Fruit fly (Drosophila melanogaster) whole organism, embryonic: ENCODE measurements around the gene CG46463.

Experiments
- Abd-B ChIP-seq: fragments of 200-800 bp; sonication (Bioruptor generic); optimal IDR thresholded peaks from 2 replicates; lab custom pipeline; 2018; ENCODE audit warnings: missing biosample characterization, mild to moderate bottlenecking, missing genetic modification characterization, moderate library complexity
- B-H1 ChIP-seq: fragments of 200-800 bp; sonication (Bioruptor generic); IDR thresholded peaks from 3 replicates; pipeline ENCODE4 v1.3.6; 2022; ENCODE audit warnings: missing biosample characterization, missing genetic modification characterization
- Bgb ChIP-seq: fragments of 200-800 bp; sonication (Bioruptor generic); IDR thresholded peaks from 2 replicates; pipeline ENCODE4 v1.3.6; 2022; ENCODE audit warnings: missing biosample characterization, missing genetic modification characterization; ENCODE audit not compliant: partially characterized antibody
- CG12769 ChIP-seq: fragments of 200-800 bp; sonication (Bioruptor generic); optimal IDR thresholded peaks from 2 replicates; lab custom pipeline; 2019; ENCODE audit warnings: missing biosample characterization, mild to moderate bottlenecking, missing genetic modification characterization, moderate library complexity
- CG14667 ChIP-seq: fragments of 200-800 bp; sonication (Bioruptor generic); IDR thresholded peaks from 2 replicates; pipeline ENCODE4 v1.3.6; 2022; ENCODE audit warnings: missing biosample characterization, missing genetic modification characterization
- CG15269 ChIP-seq: fragments of 200-800 bp; sonication (Bioruptor generic); optimal IDR thresholded peaks from 2 replicates; lab custom pipeline; 2018; ENCODE audit warnings: missing biosample characterization, mild to moderate bottlenecking, missing genetic modification characterization, moderate library complexity
- CG15514 ChIP-seq: fragments of 200-800 bp; sonication (Bioruptor generic); optimal IDR thresholded peaks from 3 replicates; lab custom pipeline; 2017; ENCODE audit warnings: missing biosample characterization, missing genetic modification characterization, mild to moderate bottlenecking, moderate library complexity, missing genetic modification reagents
- CG17328 ChIP-seq: fragments of 200-800 bp; sonication (Bioruptor generic); IDR thresholded peaks from 2 replicates; pipeline ENCODE4 v1.3.6; 2022; ENCODE audit warnings: missing biosample characterization, missing genetic modification characterization
- CG17359 ChIP-seq: fragments of 200-800 bp; sonication (Bioruptor generic); optimal IDR thresholded peaks from 3 replicates; lab custom pipeline; 2018; ENCODE audit warnings: missing biosample characterization, mild to moderate bottlenecking, missing genetic modification characterization, moderate library complexity
- CG17568 ChIP-seq: fragments of 200-800 bp; sonication (Bioruptor generic); optimal IDR thresholded peaks from 2 replicates; lab custom pipeline; 2018; ENCODE audit warnings: missing biosample characterization, mild to moderate bottlenecking, missing genetic modification characterization, moderate library complexity
- CG3726 ChIP-seq: fragments of 200-800 bp; sonication (Bioruptor generic); IDR thresholded peaks from 3 replicates; pipeline ENCODE4, ENCODE4 v1.3.6; 2022; ENCODE audit warnings: missing biosample characterization, missing genetic modification characterization
- CG42726 ChIP-seq: fragments of 200-800 bp; sonication (Bioruptor generic); IDR thresholded peaks from 2 replicates; pipeline ENCODE4 v1.3.6; 2022; ENCODE audit warnings: missing biosample characterization, missing genetic modification characterization; ENCODE audit not compliant: partially characterized antibody
- CG8944 ChIP-seq: fragments of 200-800 bp; sonication (Bioruptor generic); optimal IDR thresholded peaks from 3 replicates; lab custom pipeline; 2016; ENCODE audit warnings: missing biosample characterization, missing genetic modification characterization
- CTCF ChIP-seq: fragments of 200-800 bp; sonication (Bioruptor generic); optimal IDR thresholded peaks from 2 replicates; lab custom pipeline; 2017; ENCODE audit warnings: missing biosample characterization, mild to moderate bottlenecking, missing genetic modification characterization, moderate library complexity
- CkIIα-i1 ChIP-seq: fragments of 200-800 bp; sonication (Bioruptor generic); IDR thresholded peaks from 2 replicates; pipeline ENCODE4 v1.3.6; 2022; ENCODE audit warnings: missing biosample characterization, missing genetic modification characterization
- Dp ChIP-seq: fragments of 200-800 bp; sonication (Bioruptor generic); optimal IDR thresholded peaks from 2 replicates; lab custom pipeline; 2018; ENCODE audit warnings: missing biosample characterization, mild to moderate bottlenecking, missing genetic modification characterization, moderate library complexity
- E2f2 ChIP-seq: fragments of 200-800 bp; sonication (Bioruptor generic); IDR thresholded peaks from 2 replicates; pipeline ENCODE4 v1.3.6; 2022; ENCODE audit warnings: missing biosample characterization, missing genetic modification characterization
- GATAe ChIP-seq: fragments of 200-800 bp; sonication (Bioruptor generic); conservative IDR thresholded peaks from 2 replicates; pipeline ENCODE4 v1.3.6; 2022; ENCODE audit warnings: missing biosample characterization, missing genetic modification characterization
- Hr3 ChIP-seq: fragments of 200-800 bp; sonication (Bioruptor generic); optimal IDR thresholded peaks from 3 replicates; lab custom pipeline; 2016; ENCODE audit warnings: missing biosample characterization, missing genetic modification characterization
- Lpt ChIP-seq: fragments of >200 bp; optimal IDR thresholded peaks from 2 replicates; lab custom pipeline; 2018; ENCODE audit warnings: missing biosample characterization, missing genetic modification characterization
- Optix ChIP-seq: fragments of 200-800 bp; sonication (Bioruptor generic); IDR thresholded peaks from 3 replicates; pipeline ENCODE4 v1.3.6; 2022; ENCODE audit warnings: missing biosample characterization, missing genetic modification characterization
- Ptx1 ChIP-seq: fragments of 200-800 bp; sonication (Bioruptor generic); IDR thresholded peaks from 2 replicates; pipeline ENCODE4 v1.3.6; 2022; ENCODE audit warnings: missing biosample characterization, missing genetic modification characterization
- Sry-β ChIP-seq: fragments of 200-800 bp; sonication (Bioruptor generic); optimal IDR thresholded peaks from 2 replicates; lab custom pipeline; 2018; ENCODE audit warnings: missing biosample characterization, mild to moderate bottlenecking, missing genetic modification characterization, moderate library complexity
- ab ChIP-seq: fragments of 200-800 bp; sonication (Bioruptor generic); optimal IDR thresholded peaks from 2 replicates; lab custom pipeline; 2016; ENCODE audit warnings: missing biosample characterization, missing genetic modification characterization
- ase ChIP-seq: fragments of 200-800 bp; sonication (Bioruptor generic); IDR thresholded peaks from 3 replicates; pipeline ENCODE4 v1.3.6; 2022; ENCODE audit warnings: missing biosample characterization, missing genetic modification characterization
- croc ChIP-seq: fragments of 200-800 bp; sonication (Bioruptor generic); conservative IDR thresholded peaks from 3 replicates; pipeline ENCODE4 v1.3.6; 2022; ENCODE audit warnings: missing biosample characterization, missing genetic modification characterization
- danr ChIP-seq: fragments of 200-800 bp; sonication (Bioruptor generic); IDR thresholded peaks from 2 replicates; pipeline ENCODE4 v1.3.6; 2022; ENCODE audit warnings: missing biosample characterization, missing genetic modification characterization
- disco-r ChIP-seq: fragments of 200-800 bp; sonication (Bioruptor generic); optimal IDR thresholded peaks from 2 replicates; lab custom pipeline; 2016; ENCODE audit warnings: missing biosample characterization, missing genetic modification characterization
- en ChIP-seq: fragments of 200-800 bp; sonication (Bioruptor generic); optimal IDR thresholded peaks from 2 replicates; lab custom pipeline; 2016; ENCODE audit warnings: missing biosample characterization, missing genetic modification characterization
- fu2 ChIP-seq: fragments of 200-800 bp; sonication (Bioruptor generic); optimal IDR thresholded peaks from 2 replicates; lab custom pipeline; 2016; ENCODE audit warnings: missing biosample characterization, missing genetic modification characterization
- gcm2 ChIP-seq: fragments of 200-800 bp; sonication (Bioruptor generic); optimal IDR thresholded peaks from 2 replicates; lab custom pipeline; 2016; ENCODE audit warnings: missing biosample characterization, missing genetic modification characterization
- ham ChIP-seq: fragments of 200-800 bp; sonication (Bioruptor generic); IDR thresholded peaks from 2 replicates; pipeline ENCODE4 v1.3.6; 2022; ENCODE audit warnings: missing biosample characterization, missing genetic modification characterization
- klu ChIP-seq: fragments of 200-800 bp; sonication (Bioruptor generic); IDR thresholded peaks from 2 replicates; pipeline ENCODE4 v1.3.6; 2022; ENCODE audit warnings: missing biosample characterization, missing genetic modification characterization
- p53 ChIP-seq: fragments of 200-800 bp; sonication (Bioruptor generic); optimal IDR thresholded peaks from 2 replicates; lab custom pipeline; 2016; ENCODE audit warnings: missing biosample characterization, missing genetic modification characterization
- pho ChIP-seq: fragments of 200-800 bp; sonication (Bioruptor generic); optimal IDR thresholded peaks from 2 replicates; lab custom pipeline; 2016; ENCODE audit warnings: missing biosample characterization, missing genetic modification characterization
- phol ChIP-seq: fragments of 200-800 bp; sonication (Bioruptor generic); optimal IDR thresholded peaks from 3 replicates; lab custom pipeline; 2018; ENCODE audit warnings: missing biosample characterization, mild to moderate bottlenecking, missing genetic modification characterization, moderate library complexity
- rib ChIP-seq: fragments of 200-800 bp; sonication (Bioruptor generic); IDR thresholded peaks from 2 replicates; pipeline ENCODE4 v1.3.6; 2022; ENCODE audit warnings: missing biosample characterization, missing genetic modification characterization
- sd ChIP-seq: fragments of 200-800 bp; sonication (Bioruptor generic); optimal IDR thresholded peaks from 3 replicates; lab custom pipeline; 2018; ENCODE audit warnings: missing biosample characterization, mild to moderate bottlenecking, missing genetic modification characterization, moderate library complexity
- sens-2 ChIP-seq: fragments of 200-800 bp; sonication (Bioruptor generic); IDR thresholded peaks from 2 replicates; pipeline ENCODE4 v1.3.6; 2022; ENCODE audit warnings: missing biosample characterization, missing genetic modification characterization
- ssp ChIP-seq: fragments of 200-800 bp; sonication (Bioruptor generic); IDR thresholded peaks from 2 replicates; pipeline ENCODE4 v1.3.6; 2022; ENCODE audit warnings: missing biosample characterization, missing genetic modification characterization
- trh ChIP-seq: fragments of 200-800 bp; sonication (Bioruptor generic); optimal IDR thresholded peaks from 2 replicates; lab custom pipeline; 2016; ENCODE audit warnings: missing biosample characterization, missing genetic modification characterization
- vvl ChIP-seq: fragments of 200-800 bp; sonication (Bioruptor generic); IDR thresholded peaks from 2 replicates; pipeline ENCODE4 v1.3.6; 2022; ENCODE audit warnings: missing biosample characterization, missing genetic modification characterization
- zen ChIP-seq: fragments of 200-800 bp; sonication (Bioruptor generic); optimal IDR thresholded peaks from 3 replicates; lab custom pipeline; 2018; ENCODE audit warnings: missing biosample characterization, mild to moderate bottlenecking, missing genetic modification characterization, moderate library complexity

Gene CG46463

dm6 chr3L:3456009-3456566 lies 5.0 kb upstream of the CG46463 start (continued):
- TF ChIP-seq CG12769 (tag; lab: Kevin White, UChicago) (peak; percentile 85), sd (tag; lab: Kevin White, UChicago) (peak; percentile 84), ham (no peak), CG42726 (GFP tag; lab: Robert Waterston, UW) (no peak), trh (GFP tag; lab: Kevin White, UChicago) (no peak), Sry-β (GFP tag; lab: Kevin White, UChicago) (no peak), CkIIα-i1 (no peak), Ptx1 (GFP tag; lab: Robert Waterston, UW) (no peak), B-H1 (GFP tag; lab: Robert Waterston, UW) (no peak), croc (GFP tag; lab: Robert Waterston, UW) (no peak), klu (GFP tag; lab: Robert Waterston, UW) (no peak), p53 (no peak)

- no peak for TF ChIP-seq Lpt (GFP tag; lab: Kevin White, UChicago)
- peak; percentile 83 for TF ChIP-seq CTCF
- no peak for TF ChIP-seq CG17328 (GFP tag; lab: Robert Waterston, UW)
- no peak for TF ChIP-seq Bgb
- no peak for TF ChIP-seq GATAe
- no peak for TF ChIP-seq CG8944 (GFP tag; lab: Kevin White, UChicago)
- TF ChIP-seq ssp (GFP tag; lab: Robert Waterston, UW): no peak
- TF ChIP-seq CG17359 (tag; lab: Kevin White, UChicago): no peak
- no peak for TF ChIP-seq Abd-B (GFP tag; lab: Kevin White, UChicago)
- TF ChIP-seq Dp: peak; percentile 79
- TF ChIP-seq ab (GFP tag; lab: Kevin White, UChicago): no peak
- no peak for TF ChIP-seq ase (GFP tag; lab: Robert Waterston, UW)
- TF ChIP-seq en (GFP tag; lab: Kevin White, UChicago): no peak
- TF ChIP-seq phol (tag; lab: Kevin White, UChicago): peak; percentile 10
- TF ChIP-seq Hr3 (GFP tag; lab: Kevin White, UChicago): no peak
- TF ChIP-seq fu2 (GFP tag; lab: Kevin White, UChicago): no peak
- no peak for TF ChIP-seq sens-2 (GFP tag; lab: Robert Waterston, UW)
- no peak for TF ChIP-seq CG15514 (GFP tag; lab: Kevin White, UChicago)
- no peak for TF ChIP-seq zen (tag; lab: Kevin White, UChicago)
- no peak for TF ChIP-seq gcm2 (GFP tag; lab: Kevin White, UChicago)
- TF ChIP-seq CG14667 (GFP tag; lab: Robert Waterston, UW): no peak
- TF ChIP-seq danr (GFP tag; lab: Robert Waterston, UW): no peak
- TF ChIP-seq vvl (GFP tag; lab: Robert Waterston, UW): peak; percentile 47
- no peak for TF ChIP-seq rib (GFP tag; lab: Robert Waterston, UW)
- TF ChIP-seq CG17568 (GFP tag; lab: Kevin White, UChicago): no peak
- TF ChIP-seq Optix (GFP tag; lab: Robert Waterston, UW): no peak
- TF ChIP-seq pho (GFP tag; lab: Kevin White, UChicago): no peak
- TF ChIP-seq disco-r (GFP tag; lab: Kevin White, UChicago): no peak
- TF ChIP-seq CG15269 (tag; lab: Kevin White, UChicago): no peak
- peak; percentile 88 for TF ChIP-seq E2f2 (GFP tag; lab: Robert Waterston, UW)
- TF ChIP-seq CG3726 (GFP tag; lab: Robert Waterston, UW): no peak
Observed at dm6 chr3L:3456922-3457321, 4.2 kb upstream of the CG46463 start.
